Fruit fly (Drosophila melanogaster) whole organism, embryonic: ENCODE results near the gene CG14818.
A peak's percentile ranks its signal among the peaks of the same experiment; 100 is the strongest.

Experiments
- ATbp ChIP-seq: fragments of 200-800 bp; sonication (Bioruptor generic); optimal IDR thresholded peaks from 2 replicates; lab custom pipeline; 2017; ENCODE audit warnings: missing biosample characterization, mild to moderate bottlenecking, missing genetic modification characterization, missing genetic modification reagents
- Awh ChIP-seq: fragments of 200-800 bp; sonication (Bioruptor generic); IDR thresholded peaks from 2 replicates; pipeline ENCODE4, ENCODE4 v1.3.6; 2022; ENCODE audit warnings: missing biosample characterization, missing genetic modification characterization
- B-H1 ChIP-seq: fragments of 200-800 bp; sonication (Bioruptor generic); IDR thresholded peaks from 3 replicates; pipeline ENCODE4 v1.3.6; 2022; ENCODE audit warnings: missing biosample characterization, missing genetic modification characterization
- Blimp-1 ChIP-seq: fragments of 200-800 bp; sonication (Bioruptor generic); optimal IDR thresholded peaks from 3 replicates; lab custom pipeline; 2018; ENCODE audit warnings: missing biosample characterization, missing genetic modification characterization, mild to moderate bottlenecking, moderate library complexity, missing genetic modification reagents
- CG14014 ChIP-seq: fragments of 200-800 bp; sonication (Bioruptor generic); IDR thresholded peaks from 2 replicates; pipeline ENCODE4 v1.3.6; 2022; ENCODE audit warnings: missing biosample characterization, missing genetic modification characterization
- CG15514 ChIP-seq: fragments of 200-800 bp; sonication (Bioruptor generic); optimal IDR thresholded peaks from 3 replicates; lab custom pipeline; 2017; ENCODE audit warnings: missing biosample characterization, missing genetic modification characterization, mild to moderate bottlenecking, moderate library complexity, missing genetic modification reagents
- CG15696 ChIP-seq: fragments of 200-800 bp; sonication (Bioruptor generic); optimal IDR thresholded peaks from 2 replicates; lab custom pipeline; 2019; ENCODE audit warnings: missing biosample characterization, mild to moderate bottlenecking, missing genetic modification characterization, moderate library complexity
- CG16779 ChIP-seq: fragments of 200-800 bp; sonication (Bioruptor generic); IDR thresholded peaks from 2 replicates; pipeline ENCODE4 v1.3.6; 2022; ENCODE audit warnings: missing biosample characterization, missing genetic modification characterization
- CG18011 ChIP-seq: fragments of 200-800 bp; sonication (Bioruptor generic); optimal IDR thresholded peaks from 2 replicates; lab custom pipeline; 2017; ENCODE audit warnings: missing biosample characterization, missing genetic modification characterization, mild to moderate bottlenecking, moderate library complexity, missing genotype
- CG2116 ChIP-seq: fragments of 200-800 bp; sonication (Bioruptor generic); optimal IDR thresholded peaks from 3 replicates; lab custom pipeline; 2018; ENCODE audit warnings: missing biosample characterization, mild to moderate bottlenecking, missing genetic modification characterization
- CG2678 ChIP-seq: fragments of 200-800 bp; sonication (Bioruptor generic); optimal IDR thresholded peaks from 3 replicates; lab custom pipeline; 2019; ENCODE audit warnings: missing biosample characterization, mild to moderate bottlenecking, missing genetic modification characterization, moderate library complexity
- CG2875 ChIP-seq: fragments of 200-800 bp; sonication (Bioruptor generic); optimal IDR thresholded peaks from 2 replicates; lab custom pipeline; 2017; ENCODE audit warnings: missing biosample characterization, mild to moderate bottlenecking, missing genetic modification characterization, missing genetic modification reagents
- CG34224 ChIP-seq: fragments of 200-800 bp; sonication (Bioruptor generic); IDR thresholded peaks from 3 replicates; pipeline ENCODE4 v1.3.6; 2022; ENCODE audit warnings: missing biosample characterization, missing genetic modification characterization; ENCODE audit not compliant: partially characterized antibody
- Dll ChIP-seq: fragments of 200-800 bp; sonication (Bioruptor generic); IDR thresholded peaks from 4 replicates; pipeline ENCODE4 v1.3.6; 2022; ENCODE audit warnings: missing biosample characterization, missing genetic modification characterization; ENCODE audit not compliant: partially characterized antibody
- Dp ChIP-seq: fragments of 200-800 bp; sonication (Bioruptor generic); optimal IDR thresholded peaks from 2 replicates; lab custom pipeline; 2018; ENCODE audit warnings: missing biosample characterization, mild to moderate bottlenecking, missing genetic modification characterization, moderate library complexity
- E2f2 ChIP-seq: fragments of 200-800 bp; sonication (Bioruptor generic); IDR thresholded peaks from 2 replicates; pipeline ENCODE4 v1.3.6; 2022; ENCODE audit warnings: missing biosample characterization, missing genetic modification characterization
- GATAe ChIP-seq: fragments of 200-800 bp; sonication (Bioruptor generic); conservative IDR thresholded peaks from 2 replicates; pipeline ENCODE4 v1.3.6; 2022; ENCODE audit warnings: missing biosample characterization, missing genetic modification characterization
- HLH4C ChIP-seq: fragments of 200-800 bp; sonication (Bioruptor generic); IDR thresholded peaks from 3 replicates; pipeline ENCODE4 v1.3.6; 2022; ENCODE audit warnings: missing biosample characterization, missing genetic modification characterization; ENCODE audit not compliant: partially characterized antibody
- Lpt ChIP-seq: fragments of >200 bp; optimal IDR thresholded peaks from 2 replicates; lab custom pipeline; 2018; ENCODE audit warnings: missing biosample characterization, missing genetic modification characterization
- MBD-R2 ChIP-seq: fragments of 200-800 bp; sonication (Bioruptor generic); IDR thresholded peaks from 2 replicates; pipeline ENCODE4 v1.3.6; 2022; ENCODE audit warnings: missing biosample characterization, missing genetic modification characterization
- Mad ChIP-seq: fragments of 200-800 bp; sonication (Bioruptor generic); optimal IDR thresholded peaks from 2 replicates; lab custom pipeline; 2016; ENCODE audit warnings: missing biosample characterization, missing genetic modification characterization
- Med ChIP-seq: fragments of 200-800 bp; sonication (Bioruptor generic); peaks from one replicate; lab custom pipeline; 2016; ENCODE audit warnings: missing biosample characterization, missing genetic modification characterization, mild to moderate bottlenecking, inconsistent platforms, moderate library complexity
- NC2β ChIP-seq: fragments of 200-800 bp; sonication (Bioruptor generic); optimal IDR thresholded peaks from 2 replicates; lab custom pipeline; 2016; ENCODE audit warnings: missing biosample characterization, missing genetic modification characterization
- Rfx ChIP-seq: fragments of 200-800 bp; sonication (Bioruptor generic); IDR thresholded peaks from 2 replicates; pipeline ENCODE4 v1.3.6; 2022; ENCODE audit warnings: missing biosample characterization, missing genetic modification characterization
- Sry-δ ChIP-seq: fragments of 200-800 bp; sonication (Bioruptor generic); optimal IDR thresholded peaks from 2 replicates; lab custom pipeline; 2016; ENCODE audit warnings: missing biosample characterization, missing genetic modification characterization
- ab ChIP-seq: fragments of 200-800 bp; sonication (Bioruptor generic); optimal IDR thresholded peaks from 2 replicates; lab custom pipeline; 2016; ENCODE audit warnings: missing biosample characterization, missing genetic modification characterization
- ap ChIP-seq: fragments of 200-800 bp; sonication (Bioruptor generic); IDR thresholded peaks from 2 replicates; pipeline ENCODE4 v1.3.6; 2022; ENCODE audit warnings: missing biosample characterization, missing genetic modification characterization
- ash1 ChIP-seq: fragments of 200-800 bp; sonication (Bioruptor generic); optimal IDR thresholded peaks from 2 replicates; lab custom pipeline; 2018; ENCODE audit warnings: missing biosample characterization, mild to moderate bottlenecking, missing genetic modification characterization
- chn ChIP-seq: fragments of 200-800 bp; sonication (Bioruptor generic); optimal IDR thresholded peaks from 2 replicates; lab custom pipeline; 2016; ENCODE audit warnings: missing biosample characterization, missing genetic modification characterization
- gfzf ChIP-seq: fragments of 200-800 bp; sonication (Bioruptor generic); optimal IDR thresholded peaks from 2 replicates; lab custom pipeline; 2016; ENCODE audit warnings: missing biosample characterization, mild to moderate bottlenecking, missing genetic modification characterization, moderate library complexity
- hbn ChIP-seq: fragments of 200-800 bp; sonication (Bioruptor generic); IDR thresholded peaks from 2 replicates; pipeline ENCODE4 v1.3.6; 2022; ENCODE audit warnings: missing biosample characterization, missing genetic modification characterization; ENCODE audit not compliant: partially characterized antibody
- ind ChIP-seq: fragments of 200-800 bp; sonication (Bioruptor generic); optimal IDR thresholded peaks from 3 replicates; lab custom pipeline; 2016; ENCODE audit warnings: missing biosample characterization, missing genetic modification characterization
- nerfin-1 ChIP-seq: fragments of 200-800 bp; sonication (Bioruptor generic); optimal IDR thresholded peaks from 3 replicates; lab custom pipeline; 2019; ENCODE audit warnings: missing biosample characterization, mild to moderate bottlenecking, missing genetic modification characterization, moderate library complexity
- pnt ChIP-seq: fragments of 200-800 bp; sonication (Bioruptor generic); optimal IDR thresholded peaks from 3 replicates; lab custom pipeline; 2016; ENCODE audit warnings: missing biosample characterization, missing genetic modification characterization
- pzg ChIP-seq: fragments of 200-800 bp; sonication (Bioruptor generic); optimal IDR thresholded peaks from 3 replicates; lab custom pipeline; 2018; ENCODE audit warnings: missing biosample characterization, mild to moderate bottlenecking, missing genetic modification characterization, moderate library complexity
- row ChIP-seq: fragments of 200-800 bp; sonication (Bioruptor generic); IDR thresholded peaks from 3 replicates; pipeline ENCODE4 v1.3.6; 2022; ENCODE audit warnings: missing biosample characterization, missing genetic modification characterization
- sd ChIP-seq: fragments of 200-800 bp; sonication (Bioruptor generic); optimal IDR thresholded peaks from 3 replicates; lab custom pipeline; 2018; ENCODE audit warnings: missing biosample characterization, mild to moderate bottlenecking, missing genetic modification characterization, moderate library complexity
- sr ChIP-seq: fragments of 200-800 bp; sonication (Bioruptor generic); IDR thresholded peaks from 3 replicates; pipeline ENCODE4 v1.3.6; 2022; ENCODE audit warnings: missing biosample characterization, missing genetic modification characterization
- stc ChIP-seq: fragments of 200-800 bp; sonication (Bioruptor generic); IDR thresholded peaks from 2 replicates; pipeline ENCODE4 v1.3.6; 2022; ENCODE audit warnings: missing biosample characterization, missing genetic modification characterization
- tll ChIP-seq, 2 experiments: fragments of 200-800 bp in 1 of 2; fragments of >200 bp in 1 of 2; sonication (Bioruptor generic) in 1 of 2; optimal IDR thresholded peaks; 2 replicates each; lab custom pipeline; 2017 to 2019; ENCODE audit warnings: missing biosample characterization in 2 of 2, missing genetic modification characterization in 2 of 2, mild to moderate bottlenecking in 1 of 2, moderate library complexity in 1 of 2
- unc-4 ChIP-seq: fragments of 200-800 bp; sonication (Bioruptor generic); IDR thresholded peaks from 2 replicates; pipeline ENCODE4 v1.3.6; 2022; ENCODE audit warnings: missing biosample characterization, missing genetic modification characterization; ENCODE audit not compliant: partially characterized antibody
- wek ChIP-seq: fragments of 200-800 bp; sonication (Bioruptor generic); optimal IDR thresholded peaks from 3 replicates; lab custom pipeline; 2018; ENCODE audit warnings: missing biosample characterization, mild to moderate bottlenecking, missing genetic modification characterization, moderate library complexity

Gene CG14818

DNA sequence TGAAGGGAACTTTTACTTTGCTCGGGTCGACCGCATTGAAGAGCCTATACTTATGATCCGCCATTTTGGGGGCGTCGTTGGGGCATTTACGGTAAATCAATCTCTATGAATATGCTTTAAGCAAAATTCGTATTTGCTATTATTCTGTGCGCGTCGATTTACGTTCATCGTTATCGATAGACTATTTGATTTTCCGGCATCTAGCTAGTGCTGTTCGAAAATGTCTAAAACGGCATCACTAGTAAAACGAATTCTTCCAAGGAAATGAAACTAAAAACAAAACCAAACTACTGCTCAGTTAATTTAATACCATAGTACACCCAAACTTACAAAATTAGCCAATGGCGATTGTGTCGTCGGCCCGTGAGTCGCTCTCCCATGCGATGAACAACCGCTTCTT lies 13.9 kb downstream of the CG14818 start, which contains the start of the genes Gcna and MED18 (continued):
- TF ChIP-seq ash1: no peak
- no peak for TF ChIP-seq CG2678 (tag; lab: Kevin White, UChicago)
- peak; percentile 30 for TF ChIP-seq Sry-δ
- TF ChIP-seq ap: no peak
- TF ChIP-seq CG34224 (GFP tag; lab: Robert Waterston, UW): peak; percentile 56; the same call in 2 of the 3 replicates
- TF ChIP-seq Lpt (GFP tag; lab: Kevin White, UChicago): no peak
- peak; percentile 71 for TF ChIP-seq Dp (GFP tag; lab: Kevin White, UChicago)
- TF ChIP-seq Med (GFP tag; lab: Kevin White, UChicago): peak; percentile 8
- TF ChIP-seq gfzf: peak; percentile 3
- no peak for TF ChIP-seq pnt
- TF ChIP-seq CG14014 (GFP tag; lab: Robert Waterston, UW): no peak
- peak; percentile 66 for TF ChIP-seq MBD-R2
- TF ChIP-seq Dll (GFP tag; lab: Robert Waterston, UW): 0 out of 4 replicates have a peak, but pooled peaks have one; percentile 51
- TF ChIP-seq CG15696 (tag; lab: Kevin White, UChicago): no peak
- peak; percentile 50; the same call in 1 of the 2 replicates for TF ChIP-seq unc-4 (GFP tag; lab: Robert Waterston, UW)
- peak; percentile 38 for TF ChIP-seq CG2116 (GFP tag; lab: Kevin White, UChicago)
- no peak for TF ChIP-seq sr (GFP tag; lab: Robert Waterston, UW)
- no peak for TF ChIP-seq Rfx (GFP tag; lab: Robert Waterston, UW)
- TF ChIP-seq HLH4C (GFP tag; lab: Robert Waterston, UW): peak; percentile 31; the same call in 1 of the 3 replicates
- TF ChIP-seq row (GFP tag; lab: Robert Waterston, UW): no peak
- no peak for TF ChIP-seq wek (GFP tag; lab: Kevin White, UChicago)
- no peak for TF ChIP-seq Awh (GFP tag; lab: Robert Waterston, UW)
- peak; percentile 29; the same call in 1 of the 2 replicates for TF ChIP-seq hbn
- no peak for TF ChIP-seq CG16779
- TF ChIP-seq pzg (GFP tag; lab: Kevin White, UChicago): peak; percentile 41
- no peak for TF ChIP-seq stc
- no peak for TF ChIP-seq GATAe (GFP tag; lab: Robert Waterston, UW)
- no peak for TF ChIP-seq ind (GFP tag; lab: Kevin White, UChicago)
- no peak for TF ChIP-seq Blimp-1
- peak; percentile 78 for TF ChIP-seq E2f2 (GFP tag; lab: Robert Waterston, UW)
- no peak for TF ChIP-seq ATbp (GFP tag; lab: Kevin White, UChicago)
- no peak for TF ChIP-seq sd (tag; lab: Kevin White, UChicago)
- TF ChIP-seq Mad: no peak
- no peak for TF ChIP-seq CG15514 (GFP tag; lab: Kevin White, UChicago)
- TF ChIP-seq nerfin-1: no peak
- no peak for TF ChIP-seq tll (GFP tag; optimal IDR thresholded peaks at IDR 0.05; lab: Kevin White, UChicago)
- TF ChIP-seq CG18011: no peak
- no peak for TF ChIP-seq ab (GFP tag; lab: Kevin White, UChicago)
- no peak for TF ChIP-seq CG2875 (GFP tag; lab: Kevin White, UChicago)
- TF ChIP-seq chn (GFP tag; lab: Kevin White, UChicago): no peak
- no peak for TF ChIP-seq B-H1
- TF ChIP-seq NC2β: no peak
